Worm (Caenorhabditis elegans): Measurements from ENCODE around the gene vha-6.

DNA sequence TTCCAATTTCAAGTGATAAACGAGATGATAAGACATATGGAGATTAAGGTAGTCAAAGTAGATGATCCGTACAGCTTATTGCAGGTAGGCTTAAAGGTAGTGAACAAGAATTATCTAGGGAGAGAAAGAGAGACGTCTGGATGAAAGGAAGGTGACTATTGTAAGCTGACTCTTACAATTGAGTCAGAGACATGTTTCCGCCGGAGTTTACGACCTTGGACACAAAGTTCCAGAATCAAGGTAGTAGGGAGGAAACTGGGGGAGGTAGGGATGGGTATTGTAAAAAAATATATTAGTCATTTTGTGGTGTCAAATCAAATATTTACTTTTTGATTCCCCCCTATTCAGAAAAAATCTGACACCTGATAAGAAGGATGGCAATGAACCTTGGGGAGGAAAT, 45.9 kb downstream of the vha-6 start:
- TF ChIP-seq ama-1 (optimal IDR thresholded peaks at IDR 0.05), result no peak
- no peak for TF ChIP-seq aly-1 (tag; optimal IDR thresholded peaks at IDR 0.05)
- TF ChIP-seq ceh-36 (tag; optimal IDR thresholded peaks at IDR 0.05), result no peak
- TF ChIP-seq tbx-11 (GFP tag; IDR thresholded peaks at IDR 0.05), result no peak
- TF ChIP-seq F13C5.2 (tag; optimal IDR thresholded peaks at IDR 0.05), result no peak
- TF ChIP-seq B0310.2 (tag; optimal IDR thresholded peaks at IDR 0.05), result no peak
